Fruit fly (Drosophila melanogaster) ovary, adult (tissue): ENCODE measurements around the gene CG11322.

Source experiments
- CG17801 ChIP-seq: fragments of 200-800 bp; optimal IDR thresholded peaks from 2 replicates; lab custom pipeline; 2019; ENCODE audit warnings: missing biosample characterization, mild to moderate bottlenecking, missing genetic modification characterization, moderate library complexity; ENCODE audit not compliant: partially characterized antibody

Gene CG11322

DNA sequence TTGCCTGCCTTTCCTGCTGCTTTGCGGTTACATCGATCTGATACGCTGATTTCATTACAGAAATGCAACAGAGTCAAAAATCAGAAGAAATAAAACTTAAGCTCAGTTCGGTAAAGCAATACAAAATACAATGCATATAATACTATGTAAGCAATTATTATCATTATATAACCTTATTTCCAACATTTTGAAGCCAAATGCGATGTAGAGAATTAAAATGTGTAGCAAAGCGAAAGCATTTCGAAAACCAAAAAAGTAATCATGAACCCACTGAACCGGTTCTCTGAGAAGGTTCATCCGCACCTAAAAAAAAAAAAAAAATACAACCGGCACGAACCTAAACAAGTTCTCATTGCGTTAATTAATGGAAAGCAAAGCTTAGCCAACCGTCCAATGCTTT, 24.8 kb upstream of the CG11322 start:
- no peak for TF ChIP-seq CG17801 (GFP tag; lab: Kevin White, UChicago)

dm6 chr2L:6783395-6783794, 24.0 kb upstream of the CG11322 start:
- TF ChIP-seq CG17801 (GFP tag; lab: Kevin White, UChicago): no peak

dm6 chr2L:6774853-6775252, 15.4 kb upstream of the CG11322 start:
- TF ChIP-seq CG17801 (GFP tag; lab: Kevin White, UChicago): no peak

dm6 chr2L:6773645-6774044, 14.2 kb upstream of the CG11322 start, which contains the start of gene CG17378:
Gene CG17378, plus strand, starts transcription at chr2L:6774041.
- TF ChIP-seq CG17801 (GFP tag; lab: Kevin White, UChicago): no peak

- no peak for TF ChIP-seq CG17801 (GFP tag; lab: Kevin White, UChicago)
Measured at dm6 chr2L:6772655-6773054, 13.2 kb upstream of the CG11322 start, which contains the start of gene LUBEL. Gene LUBEL, minus strand, starts transcription at chr2L:6772755.

- TF ChIP-seq CG17801 (GFP tag; lab: Kevin White, UChicago): no peak
Measured at dm6 chr2L:6751037-6751436, 8.4 kb downstream of the CG11322 start.

- TF ChIP-seq CG17801 (GFP tag; lab: Kevin White, UChicago): no peak
Measured at dm6 chr2L:6747814-6748213, 11.6 kb downstream of the CG11322 start, which contains the start of gene CG44271. Gene CG44271, minus strand, starts transcription at chr2L:6747914.

- TF ChIP-seq CG17801 (GFP tag; lab: Kevin White, UChicago): no peak
Measured at dm6 chr2L:6745522-6745921, 13.9 kb downstream of the CG11322 start, which contains the start of gene CG31910. Gene CG31910, minus strand, starts transcription at chr2L:6745622.

dm6 chr2L:6741980-6742591, 17.3 kb downstream of the CG11322 start, which contains the start of gene meng:
Gene meng, plus strand, starts transcription at chr2L:6742502.
- no peak for TF ChIP-seq CG17801 (GFP tag; lab: Kevin White, UChicago)

DNA sequence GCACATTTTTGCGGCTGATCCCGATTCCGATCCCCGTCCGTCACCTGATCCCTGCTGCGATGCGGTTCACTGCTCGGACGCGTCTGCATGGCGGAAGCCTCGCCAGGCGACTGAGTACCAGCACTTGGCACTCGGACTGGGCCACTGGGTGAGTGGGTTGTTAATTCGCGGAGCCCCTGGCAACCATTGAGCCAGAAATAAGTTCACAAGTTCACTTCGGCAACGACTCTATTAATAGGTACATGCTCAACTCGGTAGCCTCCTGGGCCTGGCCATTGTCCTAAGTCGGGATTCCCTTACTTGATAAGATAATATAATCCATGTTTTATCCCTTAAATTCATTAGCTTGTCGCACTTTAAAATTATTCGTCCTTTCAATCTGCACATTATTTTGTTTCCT, 19.3 kb downstream of the CG11322 start, which contains the start of gene TTLL3A:
TTLL3A (minus strand) TSS at position 101 of the 400 bp plus-strand sequence.
- TF ChIP-seq CG17801 (GFP tag; lab: Kevin White, UChicago): no peak

- no peak for TF ChIP-seq CG17801 (GFP tag; lab: Kevin White, UChicago)
Measured at dm6 chr2L:6732566-6732965, 26.9 kb downstream of the CG11322 start, which contains the start of gene TTLL3B. Gene TTLL3B, plus strand, starts transcription at chr2L:6732866.

DNA sequence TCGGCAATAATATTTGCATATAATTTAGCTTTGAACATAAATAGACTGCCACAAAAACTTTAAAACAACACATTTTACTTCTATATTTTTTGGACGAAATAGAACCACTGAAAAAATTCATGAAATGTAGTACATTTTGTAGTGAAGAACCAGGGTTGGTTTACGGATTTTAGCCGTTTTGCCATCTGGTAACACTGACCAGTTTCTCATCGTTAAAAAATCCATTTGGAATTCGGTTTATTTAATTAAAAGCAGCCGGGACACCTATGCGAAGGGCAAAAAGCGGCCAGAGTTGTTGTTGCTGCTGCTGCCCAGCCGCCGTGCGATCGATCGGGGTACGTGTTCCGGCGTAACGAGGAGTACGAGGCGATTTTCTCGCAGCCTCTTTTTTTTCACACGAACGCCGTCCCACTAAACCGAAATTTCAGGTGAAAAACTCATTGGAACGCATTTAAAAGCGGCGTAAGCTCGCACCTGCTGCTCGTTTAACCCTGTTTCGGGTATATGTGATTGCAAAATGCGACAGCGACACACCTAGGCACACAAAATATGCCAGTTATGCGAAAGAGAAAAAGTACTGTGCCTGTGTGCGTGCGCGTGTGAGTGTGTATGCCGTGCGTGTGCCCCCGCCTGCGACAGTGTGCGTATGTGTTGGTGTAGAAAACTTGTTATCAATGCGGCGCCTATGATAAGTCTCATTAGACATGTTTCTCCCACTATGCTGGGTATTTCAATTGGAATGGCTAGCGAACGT, 35.5 kb downstream of the CG11322 start, which contains the start of gene Liprin-alpha:
Liprin-alpha (plus strand) TSS at position 154 of the 754 bp plus-strand sequence.
- TF ChIP-seq CG17801 (GFP tag; lab: Kevin White, UChicago): no peak

dm6 chr2L:6722822-6723749, 36.3 kb downstream of the CG11322 start, which contains the start of gene homer:
Gene homer, minus strand, starts transcription at chr2L:6723359.
- no peak for TF ChIP-seq CG17801 (GFP tag; lab: Kevin White, UChicago)

dm6 chr2L:6721710-6722109, 37.7 kb downstream of the CG11322 start:
- no peak for TF ChIP-seq CG17801 (GFP tag; lab: Kevin White, UChicago)
